Worm (Caenorhabditis elegans) whole organism, young adult: Measurements from ENCODE around the gene F55G7.4.
A peak's percentile ranks its signal among the peaks of the same experiment; 100 is the strongest.

Experiments
- C06A6.2 ChIP-seq: fragments of 200-800 bp; sonication (Bioruptor generic); conservative IDR thresholded peaks from 2 replicates; pipeline ENCODE4 v1.3.6; 2022; ENCODE audit warnings: missing genetic modification characterization, missing compliant biosample characterization
- D2030.7 ChIP-seq: fragments of 200-800 bp; sonication (Bioruptor generic); IDR thresholded peaks from 2 replicates; pipeline ENCODE4 v1.3.6; 2022; ENCODE audit warnings: missing genetic modification reagents, missing genetic modification characterization, missing compliant biosample characterization
- F10E7.11 ChIP-seq: sonication (generic microtip); optimal IDR thresholded peaks from 2 replicates; lab custom pipeline; 2017; ENCODE audit warnings: mild to moderate bottlenecking, missing genetic modification characterization, moderate library complexity, missing compliant biosample characterization
- F23B12.7 ChIP-seq: sonication (generic microtip); optimal IDR thresholded peaks from 2 replicates; lab custom pipeline; 2017; ENCODE audit warnings: missing genetic modification characterization, mild to moderate bottlenecking, missing compliant biosample characterization, antibody characterized with exemption, moderate library complexity; ENCODE audit not compliant: insufficient read depth
- F52B5.7 ChIP-seq: sonication (generic microtip); optimal IDR thresholded peaks from 2 replicates; lab custom pipeline; 2016; ENCODE audit warnings: mild to moderate bottlenecking, missing genetic modification characterization, missing compliant biosample characterization
- K12H6.12 ChIP-seq: fragments of 200-800 bp; sonication (Bioruptor generic); optimal IDR thresholded peaks from 2 replicates; lab custom pipeline; 2018; ENCODE audit warnings: mild to moderate bottlenecking, missing genetic modification characterization, missing compliant biosample characterization
- T07F8.4 ChIP-seq: sonication (generic microtip); optimal IDR thresholded peaks from 2 replicates; lab custom pipeline; 2016; ENCODE audit warnings: mild to moderate bottlenecking, missing genetic modification characterization, moderate library complexity, missing compliant biosample characterization
- T26A5.8 ChIP-seq: sonication (generic microtip); optimal IDR thresholded peaks from 2 replicates; lab custom pipeline; 2016; ENCODE audit warnings: missing genetic modification characterization, missing compliant biosample characterization
- Y79H2A.3 ChIP-seq: fragments of 200-800 bp; sonication (Bioruptor generic); conservative IDR thresholded peaks from 2 replicates; pipeline ENCODE4 v1.3.6; 2022; ENCODE audit warnings: missing genetic modification reagents, missing genetic modification characterization, missing compliant biosample characterization
- ZK185.1 ChIP-seq: sonication (generic microtip); optimal IDR thresholded peaks from 2 replicates; lab custom pipeline; 2016; ENCODE audit warnings: mild to moderate bottlenecking, missing genetic modification characterization, missing compliant biosample characterization; ENCODE audit not compliant: poor library complexity, severe bottlenecking
- ama-1 ChIP-seq, 3 experiments: fragments of 150-350 bp in 1 of 3; sonication (generic microtip) in 2 of 3; optimal IDR thresholded peaks; 2 replicates each; lab custom pipeline; 2014 to 2018; ENCODE audit warnings: missing biosample characterization in 2 of 3, missing genetic modification characterization in 2 of 3, missing genetic modification reagents in 2 of 3
- aptf-2 ChIP-seq: fragments of 200-800 bp; sonication (Bioruptor generic); conservative IDR thresholded peaks from 2 replicates; pipeline ENCODE4 v1.3.6; 2022; ENCODE audit warnings: missing genetic modification reagents, missing genetic modification characterization, missing compliant biosample characterization
- atf-7 ChIP-seq: sonication (generic microtip); optimal IDR thresholded peaks from 2 replicates; lab custom pipeline; 2017; ENCODE audit warnings: mild to moderate bottlenecking, missing genetic modification characterization, missing compliant biosample characterization
- attf-5 ChIP-seq: fragments of 200-800 bp; sonication (Bioruptor generic); optimal IDR thresholded peaks from 2 replicates; lab custom pipeline; 2018; ENCODE audit warnings: mild to moderate bottlenecking, missing genetic modification characterization, missing compliant biosample characterization
- ceh-27 ChIP-seq: fragments of 200-800 bp; sonication (Bioruptor generic); optimal IDR thresholded peaks from 2 replicates; lab custom pipeline; 2018; ENCODE audit warnings: mild to moderate bottlenecking, missing genetic modification characterization, moderate library complexity, missing compliant biosample characterization
- chd-7 ChIP-seq: sonication (generic microtip); optimal IDR thresholded peaks from 2 replicates; lab custom pipeline; 2016; ENCODE audit warnings: mild to moderate bottlenecking, missing genetic modification characterization, moderate library complexity, missing compliant biosample characterization
- die-1 ChIP-seq: sonication (generic microtip); optimal IDR thresholded peaks from 2 replicates; lab custom pipeline; 2016; ENCODE audit warnings: missing genotype, mild to moderate bottlenecking, missing genetic modification characterization, missing compliant biosample characterization
- ekl-4 ChIP-seq: fragments of 200-800 bp; sonication (Bioruptor generic); IDR thresholded peaks from 2 replicates; pipeline ENCODE4 v1.3.6; 2022; ENCODE audit warnings: missing genetic modification reagents, missing genetic modification characterization, missing compliant biosample characterization
- fkh-3 ChIP-seq: sonication (generic microtip); optimal IDR thresholded peaks from 2 replicates; lab custom pipeline; 2016; ENCODE audit warnings: mild to moderate bottlenecking, missing genetic modification characterization, missing compliant biosample characterization
- him-1 ChIP-seq: sonication (generic microtip); optimal IDR thresholded peaks from 2 replicates; lab custom pipeline; 2016; ENCODE audit warnings: missing genotype, missing genetic modification reagents, missing genetic modification characterization, missing compliant biosample characterization
- hrde-1 ChIP-seq: sonication (generic microtip); optimal IDR thresholded peaks from 2 replicates; lab custom pipeline; 2016; ENCODE audit warnings: missing genetic modification characterization, mild to moderate bottlenecking, missing compliant biosample characterization, moderate library complexity, missing genotype, missing genetic modification reagents, borderline replicate concordance
- lag-1 ChIP-seq: fragments of 200-800 bp; sonication (Bioruptor generic); IDR thresholded peaks from 2 replicates; pipeline ENCODE4 v1.3.6; 2022; ENCODE audit warnings: missing genetic modification reagents, missing genetic modification characterization, missing compliant biosample characterization
- let-526 ChIP-seq: fragments of 200-800 bp; sonication (Bioruptor generic); IDR thresholded peaks from 2 replicates; pipeline ENCODE4 v1.3.6; 2022; ENCODE audit warnings: missing genetic modification reagents, missing genetic modification characterization, missing compliant biosample characterization
- let-607 ChIP-seq, 2 experiments: fragments of 200-800 bp in 1 of 2; sonication (Bioruptor generic) in 1 of 2; sonication (generic microtip) in 1 of 2; optimal IDR thresholded peaks; 2 replicates each; lab custom pipeline; 2016 to 2018; ENCODE audit warnings: mild to moderate bottlenecking in 2 of 2, missing compliant biosample characterization in 2 of 2, missing genetic modification characterization in 2 of 2, moderate library complexity in 2 of 2, missing genotype in 1 of 2
- lsl-1 ChIP-seq: fragments of 200-800 bp; sonication (Bioruptor generic); optimal IDR thresholded peaks from 2 replicates; lab custom pipeline; 2018; ENCODE audit warnings: mild to moderate bottlenecking, missing genetic modification characterization, moderate library complexity, missing compliant biosample characterization
- madf-10 ChIP-seq: sonication (generic microtip); optimal IDR thresholded peaks from 2 replicates; lab custom pipeline; 2016; ENCODE audit warnings: mild to moderate bottlenecking, missing genetic modification characterization, missing compliant biosample characterization
- madf-3 ChIP-seq: fragments of 200-800 bp; sonication (Bioruptor generic); IDR thresholded peaks from 2 replicates; pipeline ENCODE4 v1.3.6; 2022; ENCODE audit warnings: missing genetic modification reagents, missing genetic modification characterization, missing compliant biosample characterization
- madf-6 ChIP-seq: fragments of 200-800 bp; sonication (Bioruptor generic); IDR thresholded peaks from 2 replicates; pipeline ENCODE4 v1.3.6; 2022; ENCODE audit warnings: missing genetic modification reagents, missing genetic modification characterization, missing compliant biosample characterization
- mcd-1 ChIP-seq: fragments of 200-800 bp; sonication (Bioruptor generic); IDR thresholded peaks from 2 replicates; pipeline ENCODE4 v1.3.6; 2022; ENCODE audit warnings: missing genetic modification reagents, missing genetic modification characterization, missing compliant biosample characterization
- mxl-1 ChIP-seq: sonication (generic microtip); optimal IDR thresholded peaks from 2 replicates; lab custom pipeline; 2016; ENCODE audit warnings: missing genetic modification characterization, missing compliant biosample characterization
- nfya-2 ChIP-seq: fragments of 200-800 bp; sonication (Bioruptor generic); IDR thresholded peaks from 2 replicates; pipeline ENCODE4 v1.3.6; 2022; ENCODE audit warnings: missing genetic modification reagents, missing genetic modification characterization, missing compliant biosample characterization
- nhr-120 ChIP-seq: fragments of 200-800 bp; sonication (Bioruptor generic); IDR thresholded peaks from 2 replicates; pipeline ENCODE4 v1.3.6; 2022; ENCODE audit warnings: missing genetic modification characterization, missing compliant biosample characterization
- nhr-179 ChIP-seq: sonication (generic microtip); optimal IDR thresholded peaks from 2 replicates; lab custom pipeline; 2016; ENCODE audit warnings: mild to moderate bottlenecking, missing genetic modification characterization, missing compliant biosample characterization
- rcor-1 ChIP-seq: fragments of 200-800 bp; sonication (Bioruptor generic); IDR thresholded peaks from 2 replicates; pipeline ENCODE4 v1.3.6; 2022; ENCODE audit warnings: missing genetic modification reagents, missing genetic modification characterization, missing compliant biosample characterization
- rec-8 ChIP-seq, 2 experiments: sonication (generic microtip); optimal IDR thresholded peaks; 2 replicates each; lab custom pipeline; 2016; ENCODE audit warnings: mild to moderate bottlenecking in 2 of 2, missing genetic modification characterization in 2 of 2, missing genetic modification reagents in 2 of 2, missing genotype in 2 of 2, missing biosample characterization in 1 of 2, missing compliant biosample characterization in 1 of 2, moderate library complexity in 1 of 2
- rpc-1 ChIP-seq, 2 experiments: fragments of 150-350 bp in 1 of 2; sonication (generic microtip) in 1 of 2; optimal IDR thresholded peaks; 2 replicates each; lab custom pipeline; 2014 to 2018; ENCODE audit warnings: missing biosample characterization in 1 of 2, missing genetic modification characterization in 1 of 2, missing genetic modification reagents in 1 of 2, missing genotype in 1 of 2
- snpc-1.1 ChIP-seq: sonication (generic microtip); optimal IDR thresholded peaks from 2 replicates; lab custom pipeline; 2017; ENCODE audit warnings: missing genetic modification characterization, mild to moderate bottlenecking, missing compliant biosample characterization, antibody characterized with exemption, moderate library complexity, missing genotype, missing genetic modification reagents; ENCODE audit not compliant: insufficient read depth
- snpc-3.4 ChIP-seq: sonication (generic microtip); optimal IDR thresholded peaks from 2 replicates; lab custom pipeline; 2017; ENCODE audit warnings: missing genetic modification characterization, mild to moderate bottlenecking, missing compliant biosample characterization, antibody characterized with exemption, moderate library complexity, missing genotype, missing genetic modification reagents
- somi-1 ChIP-seq: fragments of 200-800 bp; sonication (Bioruptor generic); optimal IDR thresholded peaks from 2 replicates; lab custom pipeline; 2018; ENCODE audit warnings: mild to moderate bottlenecking, missing genetic modification characterization, missing compliant biosample characterization
- sptf-2 ChIP-seq: fragments of 200-800 bp; sonication (Bioruptor generic); optimal IDR thresholded peaks from 2 replicates; lab custom pipeline; 2018; ENCODE audit warnings: mild to moderate bottlenecking, missing genetic modification characterization, missing compliant biosample characterization
- zfh-2 ChIP-seq: fragments of 200-800 bp; sonication (Bioruptor generic); conservative IDR thresholded peaks from 2 replicates; pipeline ENCODE4 v1.3.6; 2022; ENCODE audit warnings: missing genetic modification reagents, missing genetic modification characterization, missing compliant biosample characterization
- zim-3 ChIP-seq: sonication (generic microtip); optimal IDR thresholded peaks from 2 replicates; lab custom pipeline; 2017; ENCODE audit warnings: mild to moderate bottlenecking, missing genetic modification characterization, moderate library complexity, missing compliant biosample characterization
- ztf-18 ChIP-seq: sonication (generic microtip); optimal IDR thresholded peaks from 2 replicates; lab custom pipeline; 2016; ENCODE audit warnings: missing genotype, mild to moderate bottlenecking, missing genetic modification characterization, missing compliant biosample characterization
- ztf-22 ChIP-seq: fragments of 200-800 bp; sonication (Bioruptor generic); optimal IDR thresholded peaks from 2 replicates; lab custom pipeline; 2018; ENCODE audit warnings: mild to moderate bottlenecking, missing genetic modification characterization, moderate library complexity, missing compliant biosample characterization
- ztf-25 ChIP-seq: fragments of 200-800 bp; sonication (Bioruptor generic); IDR thresholded peaks from 2 replicates; pipeline ENCODE4 v1.3.6; 2022; ENCODE audit warnings: missing genetic modification reagents, missing genetic modification characterization, missing compliant biosample characterization
- ztf-28 ChIP-seq: fragments of 200-800 bp; sonication (Bioruptor generic); IDR thresholded peaks from 2 replicates; pipeline ENCODE4 v1.3.6; 2022; ENCODE audit warnings: missing genetic modification reagents, missing genetic modification characterization, missing compliant biosample characterization

Gene F55G7.4

ce11 chrX:11934933-11935332 is 7.2 kb downstream of the F55G7.4 start (continued):
- peak; percentile 82 for TF ChIP-seq rpc-1 (optimal IDR thresholded peaks at IDR 0.05; lab: Kevin White, UChicago)
- TF ChIP-seq rpc-1 (tag; optimal IDR thresholded peaks at IDR 0.05; lab: Kevin White, UChicago), result peak; percentile 86
- peak; percentile 43 for TF ChIP-seq attf-5 (GFP tag; lab: Kevin White, UChicago)
- TF ChIP-seq ztf-25 (GFP tag; lab: Robert Waterston, UW), result peak; percentile 84; the same call in 1 of the 2 replicates
- TF ChIP-seq madf-6 (GFP tag; lab: Robert Waterston, UW), result peak; percentile 61
- peak; percentile 77 for TF ChIP-seq madf-10
- TF ChIP-seq atf-7, result peak; percentile 32
- peak; percentile 49 for TF ChIP-seq T26A5.8
- TF ChIP-seq ztf-28 (GFP tag; lab: Robert Waterston, UW), result peak; percentile 86
- TF ChIP-seq aptf-2 (GFP tag; lab: Robert Waterston, UW), result 0 out of 2 replicates have a peak, but pooled peaks have one; percentile 42
- peak; percentile 70 for TF ChIP-seq mcd-1 (GFP tag; lab: Robert Waterston, UW)
- peak; percentile 45 for TF ChIP-seq F23B12.7
- no peak for TF ChIP-seq ztf-22 (GFP tag; lab: Kevin White, UChicago)
- peak; percentile 52 for TF ChIP-seq ztf-18 (tag; lab: Kevin White, UChicago)
- peak; percentile 53 for TF ChIP-seq snpc-1.1 (tag; lab: Kevin White, UChicago)
- TF ChIP-seq ekl-4, result peak; percentile 63
- TF ChIP-seq zim-3, result peak; percentile 25
- no peak for TF ChIP-seq F10E7.11 (tag; lab: Kevin White, UChicago)
- TF ChIP-seq somi-1 (GFP tag; lab: Kevin White, UChicago), result peak; percentile 68
- peak; percentile 31 for TF ChIP-seq mxl-1 (tag; lab: Kevin White, UChicago)
- TF ChIP-seq madf-3, result no peak
- no peak for TF ChIP-seq C06A6.2
- TF ChIP-seq nfya-2 (GFP tag; lab: Robert Waterston, UW), result no peak
- peak; percentile 18 for TF ChIP-seq hrde-1
- TF ChIP-seq nhr-179 (tag; lab: Kevin White, UChicago), result peak; percentile 39
- peak; percentile 37 for TF ChIP-seq chd-7 (tag; lab: Kevin White, UChicago)
- peak; percentile 66 for TF ChIP-seq F52B5.7 (tag; lab: Kevin White, UChicago)
- TF ChIP-seq let-607 (tag; optimal IDR thresholded peaks at IDR 0.05; lab: Kevin White, UChicago), result peak in 1 of 2 experiments; percentile 54
- peak; percentile 69 for TF ChIP-seq ceh-27
- no peak for TF ChIP-seq sptf-2 (GFP tag; lab: Kevin White, UChicago)
- peak; percentile 58 for TF ChIP-seq snpc-3.4 (tag; lab: Kevin White, UChicago)
- peak; percentile 4 for TF ChIP-seq lsl-1 (GFP tag; lab: Kevin White, UChicago)
- TF ChIP-seq rcor-1, result peak; percentile 81
- TF ChIP-seq Y79H2A.3 (GFP tag; lab: Robert Waterston, UW), result no peak
- TF ChIP-seq ZK185.1 (tag; lab: Kevin White, UChicago), result peak; percentile 93
- TF ChIP-seq him-1 (tag; lab: Kevin White, UChicago), result peak; percentile 91
- peak; percentile 13 for TF ChIP-seq fkh-3 (tag; lab: Kevin White, UChicago)
- TF ChIP-seq die-1, result peak; percentile 84
- no peak for TF ChIP-seq lag-1
- peak; percentile 78 to 80 for TF ChIP-seq rec-8 (tag; optimal IDR thresholded peaks at IDR 0.05; lab: Kevin White, UChicago)
- TF ChIP-seq nhr-120 (GFP tag; lab: Robert Waterston, UW), result no peak
- TF ChIP-seq let-526, result 0 out of 2 replicates have a peak, but pooled peaks have one; percentile 35
- no peak for TF ChIP-seq ama-1 (optimal IDR thresholded peaks at IDR 0.05; lab: Kevin White, UChicago)
- peak in 1 of 2 experiments; percentile 25 for TF ChIP-seq ama-1 (GFP tag; optimal IDR thresholded peaks at IDR 0.05; lab: Kevin White, UChicago)
- TF ChIP-seq zfh-2, result no peak
- TF ChIP-seq K12H6.12 (tag; lab: Kevin White, UChicago), result peak; percentile 19
- peak; percentile 25 for TF ChIP-seq T07F8.4 (tag; lab: Kevin White, UChicago)
- TF ChIP-seq D2030.7 (GFP tag; lab: Robert Waterston, UW), result peak; percentile 83
